Worm (Caenorhabditis elegans): ENCODE measurements around the gene fbxa-194.

DNA sequence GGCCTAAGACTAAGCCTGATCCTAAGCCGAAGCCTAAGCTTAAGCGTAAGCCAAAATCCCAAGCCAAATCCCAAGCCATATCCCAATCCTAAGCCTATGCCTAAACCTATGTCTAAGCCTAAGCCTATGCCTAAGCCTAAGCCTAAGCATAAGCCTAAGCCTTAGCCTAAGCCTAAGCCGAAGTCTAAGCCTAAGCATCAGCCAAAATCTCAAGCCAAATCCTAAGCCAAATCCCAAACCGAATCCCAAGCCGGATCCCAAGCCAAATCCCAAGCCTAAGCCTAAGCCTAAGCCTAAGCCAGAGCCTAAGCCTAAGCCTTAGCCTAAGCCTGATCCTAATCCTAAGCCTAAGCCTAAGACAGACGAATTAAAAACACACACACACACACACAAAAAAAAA, 31.4 kb downstream of the fbxa-194 start:
- TF ChIP-seq ama-1 (optimal IDR thresholded peaks at IDR 0.05) (no peak), tbx-37 (GFP tag; conservative IDR thresholded peaks at IDR 0.05) (no peak), flt-1 (GFP tag; IDR thresholded peaks at IDR 0.05) (no peak), ceh-13 (GFP tag; optimal IDR thresholded peaks at IDR 0.05) (no peak)

Data from whole organism, early embryonic.